Worm (Caenorhabditis elegans): Measurements from ENCODE around the gene B0250.7.

B0250.7 gene

ce11 chrV:20451793-20452192 lies 24.1 kb downstream of the B0250.7 start:
- TF ChIP-seq sea-1 (GFP tag; conservative IDR thresholded peaks at IDR 0.05) (no peak), hmg-4 (GFP tag; optimal IDR thresholded peaks at IDR 0.05) (no peak), pes-1 (GFP tag; IDR thresholded peaks at IDR 0.05) (no peak), ama-1 (optimal IDR thresholded peaks at IDR 0.05) (no peak), hmbx-1 (tag; optimal IDR thresholded peaks at IDR 0.05) (no peak), flt-1 (GFP tag; IDR thresholded peaks at IDR 0.05) (no peak), B0310.2 (tag; optimal IDR thresholded peaks at IDR 0.05) (no peak), tbx-37 (GFP tag; conservative IDR thresholded peaks at IDR 0.05) (no peak), tra-4 (tag; optimal IDR thresholded peaks at IDR 0.05) (no peak), ceh-36 (tag; optimal IDR thresholded peaks at IDR 0.05) (no peak), hnd-1 (tag; optimal IDR thresholded peaks at IDR 0.05) (no peak), ceh-13 (GFP tag; optimal IDR thresholded peaks at IDR 0.05) (no peak)

DNA sequence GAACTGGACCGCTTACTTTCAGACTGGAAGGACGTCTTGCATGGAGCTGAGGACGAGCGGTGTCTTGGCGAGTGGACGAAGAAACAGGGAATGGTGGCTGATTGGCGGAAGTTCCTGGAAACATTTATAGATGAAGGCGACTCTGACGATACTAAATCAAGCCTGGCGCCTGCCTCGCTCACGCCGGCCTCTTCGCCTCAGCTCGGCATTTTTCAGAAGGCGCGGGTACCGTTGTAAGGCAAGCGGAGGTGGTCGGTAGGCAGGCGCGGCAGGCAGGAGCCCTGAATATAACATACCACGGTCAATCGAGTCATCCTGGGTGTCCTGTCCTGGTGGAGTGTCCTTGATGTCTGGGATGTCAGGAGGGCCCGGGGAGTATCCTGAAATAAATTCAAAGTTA lies 30.0 kb downstream of the B0250.7 start:
- TF ChIP-seq ets-7 (tag; optimal IDR thresholded peaks at IDR 0.05) (no peak), sea-1 (GFP tag; conservative IDR thresholded peaks at IDR 0.05) (no peak), ceh-13 (GFP tag; optimal IDR thresholded peaks at IDR 0.05) (no peak), scrt-1 (GFP tag; IDR thresholded peaks at IDR 0.05) (no peak)

DNA sequence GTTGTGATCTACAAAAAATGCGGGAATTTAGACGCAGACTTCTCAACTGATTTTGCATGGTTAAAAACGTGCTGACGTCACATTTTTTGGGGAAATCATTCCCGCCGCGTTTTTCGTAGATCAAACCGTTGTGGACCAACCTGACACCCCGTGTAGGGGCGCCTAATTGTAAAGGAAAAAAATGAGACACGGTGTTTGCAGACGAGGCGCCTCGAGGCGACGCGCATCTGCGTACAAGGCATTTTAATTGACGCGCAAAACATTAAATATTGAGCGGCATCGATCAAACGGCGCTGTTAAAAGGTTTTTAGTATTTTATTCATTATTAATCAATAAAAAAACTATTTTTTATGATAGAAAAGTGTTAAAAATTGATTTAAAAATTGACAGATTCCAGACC lies 44.5 kb downstream of the B0250.7 start:
- TF ChIP-seq tbx-11 (GFP tag; IDR thresholded peaks at IDR 0.05): 0 out of 2 replicates have a peak, but pooled peaks have one; percentile 28

- no peak for TF ChIP-seq ama-1 (optimal IDR thresholded peaks at IDR 0.05)
- TF ChIP-seq pes-1 (GFP tag; IDR thresholded peaks at IDR 0.05): no peak
- no peak for TF ChIP-seq flt-1 (GFP tag; IDR thresholded peaks at IDR 0.05)
- TF ChIP-seq hmbx-1 (tag; optimal IDR thresholded peaks at IDR 0.05): no peak
- TF ChIP-seq aly-1 (tag; optimal IDR thresholded peaks at IDR 0.05): no peak
- TF ChIP-seq ets-7 (tag; optimal IDR thresholded peaks at IDR 0.05): no peak
- TF ChIP-seq ceh-13 (GFP tag; optimal IDR thresholded peaks at IDR 0.05): no peak
- no peak for TF ChIP-seq scrt-1 (GFP tag; IDR thresholded peaks at IDR 0.05)
- no peak for TF ChIP-seq hnd-1 (tag; optimal IDR thresholded peaks at IDR 0.05)
- TF ChIP-seq tra-4 (tag; optimal IDR thresholded peaks at IDR 0.05): no peak
- no peak for TF ChIP-seq ceh-36 (tag; optimal IDR thresholded peaks at IDR 0.05)
Measured at ce11 chrV:20425183-20425400, 50.8 kb downstream of the B0250.7 start, which contains the start of the genes fce-2 and F48F5.8. fce-2 (plus strand) TSS chrV:20425301. F48F5.8 (plus strand) TSS chrV:20425342.

ce11 chrV:20424229-20425182 lies 51.4 kb downstream of the B0250.7 start:
- TF ChIP-seq sea-1 (GFP tag; conservative IDR thresholded peaks at IDR 0.05) (0 out of 2 replicates have a peak, but pooled peaks have one; percentile 60), scrt-1 (GFP tag; IDR thresholded peaks at IDR 0.05) (0 out of 2 replicates have a peak, but pooled peaks have one; percentile 22), tbx-37 (GFP tag; conservative IDR thresholded peaks at IDR 0.05) (peak; percentile 64), flt-1 (GFP tag; IDR thresholded peaks at IDR 0.05) (peak; percentile 55), B0310.2 (tag; optimal IDR thresholded peaks at IDR 0.05) (peak; percentile 85), F13C5.2 (tag; optimal IDR thresholded peaks at IDR 0.05) (peak; percentile 69), hmg-4 (GFP tag; optimal IDR thresholded peaks at IDR 0.05) (peak; percentile 71), ets-7 (tag; optimal IDR thresholded peaks at IDR 0.05) (no peak), aly-1 (tag; optimal IDR thresholded peaks at IDR 0.05) (peak; percentile 1), tbx-11 (GFP tag; IDR thresholded peaks at IDR 0.05) (no peak)

- TF ChIP-seq sea-1 (GFP tag; conservative IDR thresholded peaks at IDR 0.05): no peak
- no peak for TF ChIP-seq tbx-37 (GFP tag; conservative IDR thresholded peaks at IDR 0.05)
- TF ChIP-seq ceh-13 (GFP tag; optimal IDR thresholded peaks at IDR 0.05): no peak
- TF ChIP-seq F13C5.2 (tag; optimal IDR thresholded peaks at IDR 0.05): no peak
- TF ChIP-seq scrt-1 (GFP tag; IDR thresholded peaks at IDR 0.05): no peak
- TF ChIP-seq flt-1 (GFP tag; IDR thresholded peaks at IDR 0.05): no peak
- no peak for TF ChIP-seq tbx-11 (GFP tag; IDR thresholded peaks at IDR 0.05)
- no peak for TF ChIP-seq ets-7 (tag; optimal IDR thresholded peaks at IDR 0.05)
- no peak for TF ChIP-seq B0310.2 (tag; optimal IDR thresholded peaks at IDR 0.05)
Measured at ce11 chrV:20423428-20423827, 52.4 kb downstream of the B0250.7 start.
